Worm (Caenorhabditis elegans) whole organism, late embryonic: ENCODE measurements around the gene acp-4.

ENCODE experiments used
- hlh-13 ChIP-seq: fragments of 200-800 bp; sonication (Bioruptor generic); optimal IDR thresholded peaks from 2 replicates; lab custom pipeline; 2018; ENCODE audit warnings: mild to moderate bottlenecking, missing genetic modification characterization, missing compliant biosample characterization
- pha-4 ChIP-seq: fragments of 150-350 bp; optimal IDR thresholded peaks from 2 replicates; lab custom pipeline; 2018; ENCODE audit warnings: missing biosample characterization, missing genetic modification reagents, missing genetic modification characterization

DNA sequence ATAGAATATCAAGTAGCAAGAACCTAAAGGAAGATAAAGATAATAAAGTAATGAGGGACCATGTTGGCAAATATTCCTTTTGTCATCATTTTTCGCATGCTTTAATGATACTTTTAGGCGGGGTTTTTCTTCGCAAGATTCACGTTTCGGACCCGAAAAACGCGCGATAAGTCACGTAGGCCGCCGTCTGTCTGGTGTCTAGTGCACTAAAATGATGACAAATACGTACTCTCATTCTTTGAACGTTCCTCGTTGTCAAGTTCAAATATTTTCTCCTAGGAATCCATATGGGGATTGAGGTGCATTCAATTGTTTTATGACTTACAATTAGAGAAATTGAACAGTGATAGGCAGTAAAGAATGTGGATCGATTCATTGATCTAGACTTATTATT lies 48.9 kb upstream of the acp-4 start, which contains the start of gene taap-1:
- no peak for TF ChIP-seq hlh-13
- TF ChIP-seq pha-4 (tag; lab: Kevin White, UChicago): no peak
